Fruit fly (Drosophila melanogaster): ENCODE results near the gene Doa.
A peak's percentile ranks its signal among the peaks of the same experiment; 100 is the strongest.

Doa gene

DNA sequence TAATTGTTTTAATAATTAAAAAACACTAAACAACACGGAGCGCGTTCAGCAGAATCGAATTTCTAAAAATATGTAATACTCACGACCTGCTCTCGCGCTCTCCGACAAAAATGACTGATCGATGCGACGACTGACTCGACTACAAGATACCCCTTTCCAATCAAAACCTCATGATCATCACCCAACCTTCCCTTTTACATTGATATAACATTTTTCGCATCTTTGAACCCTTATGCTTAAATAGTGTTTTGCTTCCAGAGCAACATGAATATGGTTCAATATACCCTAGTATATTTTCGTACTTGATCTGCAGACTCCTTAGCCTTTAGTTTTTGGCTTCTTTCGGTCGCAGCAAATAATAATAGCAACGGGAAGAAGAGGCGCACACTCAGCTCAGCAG is 23.9 kb downstream of the Doa start (continued):
- TF ChIP-seq Sox102F (GFP tag; optimal IDR thresholded peaks at IDR 0.05) (no peak), Ets21C (GFP tag; optimal IDR thresholded peaks at IDR 0.05) (no peak), spab (GFP tag; optimal IDR thresholded peaks at IDR 0.05) (no peak), acj6 (GFP tag; optimal IDR thresholded peaks at IDR 0.05) (peak; percentile 45), CG11294 (GFP tag; IDR thresholded peaks at IDR 0.05) (no peak; the same call in 1 of the 2 replicates), Eip93F (GFP tag; optimal IDR thresholded peaks at IDR 0.05) (no peak), CG34406 (GFP tag; optimal IDR thresholded peaks at IDR 0.05) (no peak), CG10631 (GFP tag; optimal IDR thresholded peaks at IDR 0.05) (peak; percentile 60), Sox14 (GFP tag; optimal IDR thresholded peaks at IDR 0.05) (peak; percentile 55), Hr4 (GFP tag; optimal IDR thresholded peaks at IDR 0.05) (peak; percentile 75), Sox15 (GFP tag; optimal IDR thresholded peaks at IDR 0.05) (no peak), vri (GFP tag; optimal IDR thresholded peaks at IDR 0.05) (no peak), salr (GFP tag; optimal IDR thresholded peaks at IDR 0.05) (peak in 1 of 2 experiments; percentile 57), CG8319 (GFP tag; optimal IDR thresholded peaks at IDR 0.05) (no peak), topi (GFP tag; optimal IDR thresholded peaks at IDR 0.05) (no peak), pdm3 (GFP tag; optimal IDR thresholded peaks at IDR 0.05) (no peak), svp (GFP tag) (no peak), Gug (GFP tag; IDR thresholded peaks at IDR 0.05) (peak; percentile 76), Blimp-1 (GFP tag; optimal IDR thresholded peaks at IDR 0.05) (no peak), CG32006 (GFP tag; optimal IDR thresholded peaks at IDR 0.05) (peak; percentile 70), Ets96B (tag; optimal IDR thresholded peaks at IDR 0.05) (peak; percentile 53)

DNA sequence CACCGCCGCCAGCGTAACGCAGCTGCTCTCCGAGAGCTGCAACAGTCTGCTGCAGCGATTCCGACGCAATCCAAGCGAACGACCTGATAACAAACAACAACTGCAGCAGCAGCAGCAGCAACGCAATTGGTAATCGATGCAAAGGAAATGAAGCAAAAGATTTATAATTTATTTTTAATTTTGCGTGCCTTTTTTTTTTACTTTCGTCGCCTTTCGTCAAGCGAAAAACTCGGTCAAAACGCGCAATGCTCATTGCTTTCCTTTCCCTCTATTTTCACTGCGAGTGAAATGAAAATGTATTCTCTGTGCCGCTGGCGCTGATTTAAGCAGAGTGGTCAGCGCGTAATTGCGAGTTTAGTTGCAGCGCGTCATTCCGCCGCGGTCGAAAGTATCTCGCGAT is 25.2 kb downstream of the Doa start:
- no peak for TF ChIP-seq CG11294 (GFP tag; IDR thresholded peaks at IDR 0.05)
- 0 out of 3 replicates have a peak, but pooled peaks have one; percentile 20 for TF ChIP-seq eg (GFP tag; IDR thresholded peaks at IDR 0.05)
- TF ChIP-seq CG6808 (GFP tag; optimal IDR thresholded peaks at IDR 0.05) = peak; percentile 19
- TF ChIP-seq CG6276 (GFP tag; optimal IDR thresholded peaks at IDR 0.05) = peak; percentile 61
- peak; percentile 8 for TF ChIP-seq Lpt (GFP tag; optimal IDR thresholded peaks at IDR 0.05)
- peak; percentile 27 for TF ChIP-seq Eip78C (GFP tag)
- no peak for TF ChIP-seq fd59A (GFP tag; optimal IDR thresholded peaks at IDR 0.05)
- peak; percentile 54; the same call in 2 of the 3 replicates for TF ChIP-seq CG6163 (GFP tag; IDR thresholded peaks at IDR 0.05)

DNA sequence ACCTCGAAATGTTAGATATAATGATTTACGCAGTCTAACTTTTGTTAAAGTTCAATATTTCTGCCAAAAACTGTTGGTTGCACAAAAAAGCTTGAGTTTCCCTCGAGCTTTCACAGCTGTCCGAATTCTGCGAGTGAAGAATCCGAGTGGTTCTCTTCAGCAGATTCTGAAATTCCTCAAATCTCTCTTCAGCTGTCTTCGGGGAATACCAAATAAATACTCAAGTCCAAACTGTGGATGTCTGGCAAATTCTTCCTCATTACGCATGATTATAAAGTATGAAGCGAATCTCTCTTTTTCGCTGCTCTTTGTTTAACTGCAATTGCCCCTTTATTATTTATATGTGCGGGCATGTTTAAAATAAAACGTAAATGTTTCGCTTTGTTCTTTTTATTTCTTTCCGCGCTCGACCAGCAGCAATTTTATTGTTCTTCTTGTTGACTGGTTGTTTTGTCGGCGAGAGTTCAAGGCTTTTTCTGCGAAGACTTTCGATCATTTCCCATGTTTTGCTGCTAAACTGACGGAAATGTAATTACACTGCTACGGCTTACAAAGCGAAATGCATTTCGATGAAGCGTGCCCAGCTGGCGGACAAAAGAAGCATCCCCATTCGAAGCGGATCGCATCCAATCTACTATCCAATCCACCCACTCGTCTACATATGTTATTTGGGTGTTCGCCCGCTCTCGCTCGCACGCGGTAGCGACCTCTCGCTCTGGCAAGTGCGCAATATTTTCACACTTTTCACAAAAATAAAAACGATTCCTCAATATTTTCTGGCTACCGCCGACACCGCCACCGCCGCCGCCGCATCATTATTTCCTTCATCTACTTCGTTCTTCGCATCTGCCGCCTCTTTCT is 26.2 kb downstream of the Doa start:
- TF ChIP-seq CG31627 (GFP tag; optimal IDR thresholded peaks at IDR 0.05) (no peak), CG9139 (GFP tag; optimal IDR thresholded peaks at IDR 0.05) (peak; percentile 71), achi (GFP tag; optimal IDR thresholded peaks at IDR 0.05) (no peak), fd59A (GFP tag; optimal IDR thresholded peaks at IDR 0.05) (no peak), esn (GFP tag; optimal IDR thresholded peaks at IDR 0.05) (no peak), CG8119 (GFP tag; IDR thresholded peaks at IDR 0.05) (peak; percentile 49; the same call in 1 of the 3 replicates), OdsH (GFP tag; optimal IDR thresholded peaks at IDR 0.05) (no peak), pdm3 (GFP tag; optimal IDR thresholded peaks at IDR 0.05) (no peak), eg (GFP tag; IDR thresholded peaks at IDR 0.05) (peak; percentile 25; the same call in 1 of the 3 replicates), Sox14 (GFP tag; optimal IDR thresholded peaks at IDR 0.05) (peak; percentile 64), Lpt (GFP tag; optimal IDR thresholded peaks at IDR 0.05) (no peak), Sox102F (GFP tag; optimal IDR thresholded peaks at IDR 0.05) (no peak), CG4318 (GFP tag; optimal IDR thresholded peaks at IDR 0.05) (no peak), salr (GFP tag; optimal IDR thresholded peaks at IDR 0.05) (peak in 1 of 2 experiments; percentile 58), Gug (GFP tag; IDR thresholded peaks at IDR 0.05) (no peak), spab (GFP tag; optimal IDR thresholded peaks at IDR 0.05) (peak; percentile 53), CG10631 (GFP tag; optimal IDR thresholded peaks at IDR 0.05) (no peak), CG6163 (GFP tag; IDR thresholded peaks at IDR 0.05) (peak; percentile 61; the same call in 2 of the 3 replicates), CG7368 (GFP tag; optimal IDR thresholded peaks at IDR 0.05) (no peak), fkh (GFP tag; optimal IDR thresholded peaks at IDR 0.05) (no peak), Ets96B (tag; optimal IDR thresholded peaks at IDR 0.05) (peak; percentile 71), CG8319 (GFP tag; optimal IDR thresholded peaks at IDR 0.05) (no peak), CG16779 (tag; optimal IDR thresholded peaks at IDR 0.05) (peak; percentile 37), vri (GFP tag; optimal IDR thresholded peaks at IDR 0.05) (no peak), CG3919 (GFP tag; optimal IDR thresholded peaks at IDR 0.05) (peak; percentile 4), CG6276 (GFP tag; optimal IDR thresholded peaks at IDR 0.05) (peak; percentile 74), dac (GFP tag; optimal IDR thresholded peaks at IDR 0.05) (no peak), CG1621 (tag; optimal IDR thresholded peaks at IDR 0.05) (peak; percentile 70), Met (GFP tag; optimal IDR thresholded peaks at IDR 0.05) (no peak), CG32006 (GFP tag; optimal IDR thresholded peaks at IDR 0.05) (no peak), CG34406 (GFP tag; optimal IDR thresholded peaks at IDR 0.05) (no peak), acj6 (GFP tag; optimal IDR thresholded peaks at IDR 0.05) (no peak), CG3032 (tag; optimal IDR thresholded peaks at IDR 0.05) (peak; percentile 58), Eip93F (GFP tag; optimal IDR thresholded peaks at IDR 0.05) (no peak)

Measured in whole organism, prepupa.